Worm (Caenorhabditis elegans): ENCODE data around the gene fbxc-43.

The fbxc-43 gene

DNA sequence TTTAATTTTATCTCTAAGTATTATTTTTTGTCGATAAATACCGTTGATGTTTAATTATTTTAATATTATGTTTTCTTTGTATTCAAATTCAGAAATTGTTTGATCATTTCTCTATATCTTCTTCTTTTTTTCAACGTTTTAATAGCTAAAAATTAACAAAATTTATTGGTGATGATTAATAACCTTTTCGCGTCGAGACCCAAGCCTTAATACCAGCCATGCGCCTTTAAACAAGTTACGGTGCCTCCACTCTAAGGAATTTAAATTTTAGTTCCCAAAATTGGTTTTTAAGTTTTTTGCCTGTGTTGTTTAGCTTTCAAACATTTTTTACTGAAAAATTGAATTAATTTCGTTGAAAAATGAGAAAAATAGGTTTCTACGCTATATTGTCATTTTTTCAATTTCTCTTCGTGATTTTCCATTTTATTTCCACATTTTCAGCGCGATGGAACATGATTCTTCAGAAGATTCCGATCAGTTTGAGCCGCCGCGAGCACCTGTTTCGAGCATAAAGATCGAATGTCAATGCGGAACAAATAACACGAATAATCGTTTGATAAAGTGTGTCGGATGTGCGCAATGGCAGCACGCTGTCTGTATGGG lies 6.6 kb downstream of the fbxc-43 start, which contains the start of gene C16A11.3:
C16A11.3 (plus strand) TSS at position 440 of the 603 bp plus-strand sequence.
- TF ChIP-seq nhr-237 (tag; optimal IDR thresholded peaks at IDR 0.05) (no peak), alr-1 (tag; optimal IDR thresholded peaks at IDR 0.05) (no peak), crh-2 (tag; optimal IDR thresholded peaks at IDR 0.05) (no peak), nhr-11 (tag; optimal IDR thresholded peaks at IDR 0.05) (no peak), mdl-1 (tag; optimal IDR thresholded peaks at IDR 0.05) (no peak), snpc-4 (tag; optimal IDR thresholded peaks at IDR 0.05) (no peak), nhr-23 (tag; optimal IDR thresholded peaks at IDR 0.05) (no peak), unc-39 (tag; optimal IDR thresholded peaks at IDR 0.05) (no peak), mbf-1 (tag; optimal IDR thresholded peaks at IDR 0.05) (no peak), nhr-129 (tag; optimal IDR thresholded peaks at IDR 0.05) (no peak), nhr-6 (tag; optimal IDR thresholded peaks at IDR 0.05) (no peak), ztf-4 (tag; optimal IDR thresholded peaks at IDR 0.05) (no peak), unc-62 (GFP tag; optimal IDR thresholded peaks at IDR 0.05) (no peak), C34F6.9 (tag; optimal IDR thresholded peaks at IDR 0.05) (no peak), nhr-21 (tag; optimal IDR thresholded peaks at IDR 0.05) (no peak), ceh-16 (tag; optimal IDR thresholded peaks at IDR 0.05) (no peak), zag-1 (tag; optimal IDR thresholded peaks at IDR 0.05) (no peak)

DNA sequence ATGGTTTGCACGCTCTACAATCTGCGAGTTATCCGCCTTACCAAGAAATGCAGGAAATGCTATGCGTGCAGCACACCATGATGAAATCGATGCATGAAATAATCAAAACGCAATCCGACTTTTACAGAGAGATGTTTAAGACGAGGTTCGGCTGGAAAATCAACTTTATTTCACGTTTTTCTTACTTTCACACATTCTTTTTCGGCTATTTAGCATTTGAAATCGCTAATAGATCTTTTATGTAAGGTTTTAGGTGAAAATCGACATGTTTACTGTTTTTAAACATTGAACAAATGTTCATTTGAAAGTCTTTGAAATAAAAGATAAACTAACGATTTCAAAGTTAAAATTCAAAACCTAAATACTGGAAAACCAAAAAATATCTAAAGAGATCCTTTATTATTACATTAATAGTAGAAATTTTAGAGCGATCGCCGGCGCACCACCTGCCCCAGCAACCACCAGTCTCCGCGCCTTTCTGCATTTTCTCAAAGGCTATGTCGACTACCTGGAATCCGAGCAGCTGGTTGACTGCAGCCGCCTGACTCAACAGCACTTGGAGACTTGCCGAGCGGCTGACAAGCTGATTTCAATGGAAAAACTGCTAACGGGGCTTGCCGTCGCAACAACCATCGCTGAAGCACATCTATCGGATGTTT lies 7.6 kb downstream of the fbxc-43 start:
- no peak for TF ChIP-seq ztf-1 (GFP tag; conservative IDR thresholded peaks at IDR 0.05)
- TF ChIP-seq nhr-237 (tag; optimal IDR thresholded peaks at IDR 0.05), result no peak
- TF ChIP-seq sma-9 (GFP tag; optimal IDR thresholded peaks at IDR 0.05), result no peak
- TF ChIP-seq sma-9 (tag; optimal IDR thresholded peaks at IDR 0.05), result no peak
- no peak for TF ChIP-seq lin-11 (tag; optimal IDR thresholded peaks at IDR 0.05)

DNA sequence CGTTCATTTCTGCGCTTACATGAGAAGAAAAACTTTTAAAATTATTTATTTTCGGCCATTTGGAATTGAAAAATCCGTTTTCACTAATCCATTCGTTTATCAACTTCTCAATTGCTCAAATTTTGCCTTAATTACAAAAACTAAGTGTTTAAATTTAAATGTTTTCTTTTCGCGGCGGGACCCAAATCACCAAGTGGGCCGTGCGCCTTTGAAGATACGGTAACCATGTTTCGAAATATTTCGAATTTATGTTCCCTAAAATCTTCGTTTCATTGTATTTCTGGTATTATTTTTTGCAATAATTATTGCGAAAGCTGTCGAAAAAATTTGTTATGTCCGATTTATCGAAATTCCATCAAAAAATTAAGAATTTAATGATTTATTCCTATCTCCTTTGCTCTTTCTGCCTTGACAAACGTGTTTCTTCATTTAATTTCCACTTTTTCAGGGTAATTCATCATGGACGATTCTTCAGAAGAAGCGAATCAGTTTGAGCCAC lies 9.1 kb downstream of the fbxc-43 start, which contains the start of gene C16A11.4:
C16A11.4 (plus strand) TSS at position 449 of the 499 bp plus-strand sequence.
- TF ChIP-seq lsy-2 (tag; optimal IDR thresholded peaks at IDR 0.05) (no peak), aly-2 (tag; optimal IDR thresholded peaks at IDR 0.05) (no peak), gmeb-1 (tag; optimal IDR thresholded peaks at IDR 0.05) (no peak), C34F6.9 (tag; optimal IDR thresholded peaks at IDR 0.05) (no peak), elt-3 (tag; optimal IDR thresholded peaks at IDR 0.05) (no peak), egl-27 (tag; optimal IDR thresholded peaks at IDR 0.05) (no peak), dmd-4 (tag; optimal IDR thresholded peaks at IDR 0.05) (no peak), unc-62 (GFP tag; optimal IDR thresholded peaks at IDR 0.05) (no peak), peb-1 (tag; optimal IDR thresholded peaks at IDR 0.05) (no peak), nhr-11 (tag; optimal IDR thresholded peaks at IDR 0.05) (no peak), crh-2 (tag; optimal IDR thresholded peaks at IDR 0.05) (no peak), nhr-6 (tag; optimal IDR thresholded peaks at IDR 0.05) (no peak), nhr-21 (tag; optimal IDR thresholded peaks at IDR 0.05) (no peak), lin-11 (tag; optimal IDR thresholded peaks at IDR 0.05) (no peak), snpc-4 (tag; optimal IDR thresholded peaks at IDR 0.05) (no peak), nhr-25 (tag; optimal IDR thresholded peaks at IDR 0.05) (no peak), mdl-1 (tag; optimal IDR thresholded peaks at IDR 0.05) (no peak)

- TF ChIP-seq lin-13 (GFP tag; optimal IDR thresholded peaks at IDR 0.05) (no peak), nhr-21 (tag; optimal IDR thresholded peaks at IDR 0.05) (no peak), crh-2 (tag; optimal IDR thresholded peaks at IDR 0.05) (no peak), gmeb-1 (tag; optimal IDR thresholded peaks at IDR 0.05) (no peak), nhr-129 (tag; optimal IDR thresholded peaks at IDR 0.05) (no peak), egl-27 (tag; optimal IDR thresholded peaks at IDR 0.05) (no peak), ama-1 (optimal IDR thresholded peaks at IDR 0.05) (no peak), lin-39 (tag; optimal IDR thresholded peaks at IDR 0.05) (no peak), fos-1 (tag; optimal IDR thresholded peaks at IDR 0.05) (no peak), alr-1 (tag; optimal IDR thresholded peaks at IDR 0.05) (no peak), lin-11 (tag; optimal IDR thresholded peaks at IDR 0.05) (no peak), ZK546.5 (tag; optimal IDR thresholded peaks at IDR 0.05) (no peak), aly-2 (tag; optimal IDR thresholded peaks at IDR 0.05) (no peak), snpc-4 (tag; optimal IDR thresholded peaks at IDR 0.05) (no peak), mbf-1 (tag; optimal IDR thresholded peaks at IDR 0.05) (no peak), elt-1 (tag; optimal IDR thresholded peaks at IDR 0.05) (no peak), nhr-11 (tag; optimal IDR thresholded peaks at IDR 0.05) (no peak), F13H6.1 (tag; optimal IDR thresholded peaks at IDR 0.05) (no peak), sma-3 (GFP tag; optimal IDR thresholded peaks at IDR 0.05) (no peak)
Measured at ce11 chrII:4222983-4223382, 12.8 kb downstream of the fbxc-43 start, which contains the start of gene C16A11.5. C16A11.5 (plus strand) TSS chrII:4223305.

Data from whole organism, L2 larva.